Fruit fly (Drosophila melanogaster): ENCODE results near the gene CG6833.

- peak; percentile 59 for TF ChIP-seq OdsH (GFP tag; optimal IDR thresholded peaks at IDR 0.05)
- TF ChIP-seq Gug (GFP tag; IDR thresholded peaks at IDR 0.05) = peak; percentile 44; the same call in 1 of the 2 replicates
- no peak for TF ChIP-seq CG3032 (tag; optimal IDR thresholded peaks at IDR 0.05)
- peak; percentile 29 for TF ChIP-seq CG10631 (GFP tag; optimal IDR thresholded peaks at IDR 0.05)
- TF ChIP-seq CG6808 (GFP tag; optimal IDR thresholded peaks at IDR 0.05) = peak; percentile 46
- peak; percentile 52 for TF ChIP-seq spab (GFP tag; optimal IDR thresholded peaks at IDR 0.05)
Measured at dm6 chr3L:14083283-14083682, 32.3 kb downstream of the CG6833 start, which contains the start of gene CG8100.
